Worm (Caenorhabditis elegans) whole organism, L2 larva: Measurements from ENCODE around the gene srgp-1.

Experiments
- C34F6.9 ChIP-seq: fragments of 150-350 bp; optimal IDR thresholded peaks from 2 replicates; lab custom pipeline; 2014; ENCODE audit warnings: missing biosample characterization, missing genetic modification characterization
- F13H6.1 ChIP-seq: sonication (generic microtip); optimal IDR thresholded peaks from 2 replicates; lab custom pipeline; 2016; ENCODE audit warnings: missing genetic modification characterization, missing compliant biosample characterization
- R02D3.7 ChIP-seq: fragments of 150-350 bp; optimal IDR thresholded peaks from 2 replicates; lab custom pipeline; 2014; ENCODE audit warnings: missing biosample characterization, missing genetic modification characterization
- Y55F3AM.14 ChIP-seq: fragments of 200-800 bp; sonication (Bioruptor generic); optimal IDR thresholded peaks from 2 replicates; lab custom pipeline; 2018; ENCODE audit warnings: mild to moderate bottlenecking, missing genetic modification characterization, missing compliant biosample characterization
- ZK546.5 ChIP-seq: sonication (generic microtip); optimal IDR thresholded peaks from 2 replicates; lab custom pipeline; 2017; ENCODE audit warnings: missing biosample characterization, missing genetic modification characterization
- alr-1 ChIP-seq: fragments of 150-350 bp; optimal IDR thresholded peaks from 2 replicates; lab custom pipeline; 2014; ENCODE audit warnings: missing biosample characterization, missing genetic modification characterization
- aly-2 ChIP-seq: fragments of 150-350 bp; optimal IDR thresholded peaks from 2 replicates; lab custom pipeline; 2014; ENCODE audit warnings: missing biosample characterization, missing genetic modification characterization
- ama-1 ChIP-seq: fragments of 150-350 bp; optimal IDR thresholded peaks from 2 replicates; lab custom pipeline; 2018; ENCODE audit warnings: inconsistent platforms
- blmp-1 ChIP-seq: sonication (generic microtip); optimal IDR thresholded peaks from 2 replicates; lab custom pipeline; 2017; ENCODE audit warnings: missing genetic modification characterization, mild to moderate bottlenecking, missing compliant biosample characterization, antibody characterized with exemption, moderate library complexity; ENCODE audit not compliant: insufficient read depth
- ceh-16 ChIP-seq: fragments of 150-350 bp; optimal IDR thresholded peaks from 2 replicates; lab custom pipeline; 2014; ENCODE audit warnings: missing biosample characterization, missing genetic modification characterization
- ceh-82 ChIP-seq: fragments of 150-350 bp; optimal IDR thresholded peaks from 2 replicates; lab custom pipeline; 2014; ENCODE audit warnings: missing biosample characterization, missing genetic modification characterization
- crh-2 ChIP-seq: sonication (generic microtip); optimal IDR thresholded peaks from 2 replicates; lab custom pipeline; 2017; ENCODE audit warnings: missing biosample characterization, missing genetic modification characterization
- dmd-4 ChIP-seq: sonication (generic microtip); optimal IDR thresholded peaks from 2 replicates; lab custom pipeline; 2017; ENCODE audit warnings: missing biosample characterization, missing genetic modification characterization
- egl-27 ChIP-seq: sonication (generic microtip); optimal IDR thresholded peaks from 3 replicates; lab custom pipeline; 2017; ENCODE audit warnings: missing biosample characterization, missing genetic modification reagents, missing genetic modification characterization
- elt-1 ChIP-seq: fragments of 150-350 bp; optimal IDR thresholded peaks from 2 replicates; lab custom pipeline; 2014; ENCODE audit warnings: missing biosample characterization, missing genetic modification characterization
- elt-3 ChIP-seq: sonication (generic microtip); optimal IDR thresholded peaks from 2 replicates; lab custom pipeline; 2017; ENCODE audit warnings: missing biosample characterization, missing genetic modification characterization
- fos-1 ChIP-seq: fragments of 150-350 bp; optimal IDR thresholded peaks from 2 replicates; lab custom pipeline; 2014; ENCODE audit warnings: missing biosample characterization, missing genetic modification characterization
- gmeb-1 ChIP-seq: fragments of 150-350 bp; optimal IDR thresholded peaks from 2 replicates; lab custom pipeline; 2014; ENCODE audit warnings: missing biosample characterization, missing genetic modification characterization
- lin-11 ChIP-seq: fragments of 150-350 bp; sonication (generic microtip); optimal IDR thresholded peaks from 2 replicates; lab custom pipeline; 2014; ENCODE audit warnings: missing biosample characterization, missing genetic modification characterization, inconsistent platforms, mixed read lengths
- lin-13 ChIP-seq: fragments of 150-350 bp; optimal IDR thresholded peaks from 2 replicates; lab custom pipeline; 2014; ENCODE audit warnings: missing biosample characterization, missing genetic modification reagents, missing genetic modification characterization
- lin-39 ChIP-seq: fragments of 150-350 bp; optimal IDR thresholded peaks from 2 replicates; lab custom pipeline; 2014; ENCODE audit warnings: missing biosample characterization, missing genetic modification reagents, missing genetic modification characterization
- lsy-2 ChIP-seq, 2 experiments: fragments of 150-350 bp in 1 of 2; sonication (generic microtip) in 1 of 2; optimal IDR thresholded peaks; 2 replicates each; lab custom pipeline; 2014 to 2017; ENCODE audit warnings: missing biosample characterization in 2 of 2, missing genetic modification characterization in 2 of 2
- mab-5 ChIP-seq: fragments of 150-350 bp; optimal IDR thresholded peaks from 2 replicates; lab custom pipeline; 2014; ENCODE audit warnings: missing biosample characterization, missing genetic modification characterization
- mbf-1 ChIP-seq: sonication (generic microtip); optimal IDR thresholded peaks from 2 replicates; lab custom pipeline; 2017; ENCODE audit warnings: missing biosample characterization, missing genetic modification characterization
- mdl-1 ChIP-seq, 2 experiments: fragments of 150-350 bp in 1 of 2; sonication (generic microtip) in 1 of 2; optimal IDR thresholded peaks; 2 replicates each; lab custom pipeline; 2017; ENCODE audit warnings: missing biosample characterization in 2 of 2, missing genetic modification characterization in 2 of 2
- nhr-10 ChIP-seq: sonication (generic microtip); optimal IDR thresholded peaks from 2 replicates; lab custom pipeline; 2017; ENCODE audit warnings: missing biosample characterization, missing genetic modification characterization
- nhr-11 ChIP-seq: fragments of 150-350 bp; optimal IDR thresholded peaks from 2 replicates; lab custom pipeline; 2014; ENCODE audit warnings: missing biosample characterization, missing genetic modification characterization
- nhr-12 ChIP-seq: fragments of 150-350 bp; optimal IDR thresholded peaks from 2 replicates; lab custom pipeline; 2014; ENCODE audit warnings: missing biosample characterization, missing genetic modification characterization
- nhr-129 ChIP-seq: fragments of 150-350 bp; optimal IDR thresholded peaks from 2 replicates; lab custom pipeline; 2014; ENCODE audit warnings: missing biosample characterization, missing genetic modification characterization
- nhr-21 ChIP-seq: fragments of 150-350 bp; optimal IDR thresholded peaks from 2 replicates; lab custom pipeline; 2014; ENCODE audit warnings: missing biosample characterization, missing genetic modification characterization
- nhr-23 ChIP-seq: fragments of 150-350 bp; optimal IDR thresholded peaks from 2 replicates; lab custom pipeline; 2014; ENCODE audit warnings: missing biosample characterization, missing genetic modification reagents, missing genetic modification characterization
- nhr-237 ChIP-seq: fragments of 150-350 bp; optimal IDR thresholded peaks from 2 replicates; lab custom pipeline; 2014; ENCODE audit warnings: missing biosample characterization, missing genetic modification characterization
- nhr-25 ChIP-seq: fragments of 150-350 bp; sonication (generic microtip); optimal IDR thresholded peaks from 3 replicates; lab custom pipeline; 2014; ENCODE audit warnings: missing biosample characterization, missing genetic modification characterization
- nhr-6 ChIP-seq: fragments of 150-350 bp; optimal IDR thresholded peaks from 2 replicates; lab custom pipeline; 2014; ENCODE audit warnings: missing biosample characterization, missing genetic modification characterization
- nhr-77 ChIP-seq: fragments of 150-350 bp; optimal IDR thresholded peaks from 2 replicates; lab custom pipeline; 2014; ENCODE audit warnings: missing biosample characterization, missing genetic modification characterization
- peb-1 ChIP-seq: fragments of 150-350 bp; optimal IDR thresholded peaks from 2 replicates; lab custom pipeline; 2014; ENCODE audit warnings: missing biosample characterization, missing genetic modification characterization
- sem-4 ChIP-seq: fragments of 150-350 bp; optimal IDR thresholded peaks from 2 replicates; lab custom pipeline; 2014; ENCODE audit warnings: missing biosample characterization, missing genetic modification reagents, missing genetic modification characterization
- skn-1 ChIP-seq: sonication (generic microtip); optimal IDR thresholded peaks from 2 replicates; lab custom pipeline; 2017; ENCODE audit warnings: missing biosample characterization, missing genetic modification characterization
- sma-3 ChIP-seq: sonication (generic microtip); optimal IDR thresholded peaks from 2 replicates; lab custom pipeline; 2016; ENCODE audit warnings: missing genetic modification reagents, missing genetic modification characterization, missing compliant biosample characterization
- sma-9 ChIP-seq, 2 experiments: fragments of 150-350 bp in 1 of 2; sonication (generic microtip) in 1 of 2; optimal IDR thresholded peaks; 2 replicates each; lab custom pipeline; 2014 to 2016; ENCODE audit warnings: missing genetic modification characterization in 2 of 2, mild to moderate bottlenecking in 1 of 2, missing biosample characterization in 1 of 2, missing compliant biosample characterization in 1 of 2, missing genetic modification reagents in 1 of 2, moderate library complexity in 1 of 2
- snpc-4 ChIP-seq: fragments of 150-350 bp; optimal IDR thresholded peaks from 2 replicates; lab custom pipeline; 2014; ENCODE audit warnings: missing biosample characterization, missing genetic modification characterization
- unc-39 ChIP-seq: fragments of 150-350 bp; optimal IDR thresholded peaks from 2 replicates; lab custom pipeline; 2014; ENCODE audit warnings: missing biosample characterization, missing genetic modification characterization
- unc-55 ChIP-seq: fragments of 150-350 bp; sonication (generic microtip); optimal IDR thresholded peaks from 3 replicates; lab custom pipeline; 2014; ENCODE audit warnings: missing biosample characterization, missing genetic modification reagents, missing genetic modification characterization
- unc-62 ChIP-seq: fragments of 150-350 bp; optimal IDR thresholded peaks from 2 replicates; lab custom pipeline; 2014; ENCODE audit warnings: missing biosample characterization, missing genetic modification reagents, missing genetic modification characterization
- zag-1 ChIP-seq: fragments of 150-350 bp; optimal IDR thresholded peaks from 2 replicates; lab custom pipeline; 2014; ENCODE audit warnings: missing biosample characterization, missing genetic modification characterization
- ztf-1 ChIP-seq: fragments of 200-800 bp; sonication (Bioruptor generic); conservative IDR thresholded peaks from 2 replicates; pipeline ENCODE4 v1.3.6; 2022; ENCODE audit warnings: missing genetic modification characterization, missing compliant biosample characterization
- ztf-11 ChIP-seq: sonication (generic microtip); optimal IDR thresholded peaks from 2 replicates; lab custom pipeline; 2017; ENCODE audit warnings: missing biosample characterization, missing genetic modification characterization
- ztf-4 ChIP-seq: fragments of 150-350 bp; optimal IDR thresholded peaks from 2 replicates; lab custom pipeline; 2014; ENCODE audit warnings: missing biosample characterization, missing genetic modification characterization

srgp-1 gene

ce11 chrIV:11524241-11524692 is 46.0 kb upstream of the srgp-1 start, which contains the start of gene mep-1:
TSS of gene mep-1 (plus strand) at chrIV:11524642.
- no peak for TF ChIP-seq R02D3.7 (tag; lab: Kevin White, UChicago)
- no peak for TF ChIP-seq nhr-11 (tag; lab: Kevin White, UChicago)
- no peak for TF ChIP-seq gmeb-1
- peak; percentile 30 for TF ChIP-seq nhr-21 (tag; lab: Kevin White, UChicago)
- TF ChIP-seq mab-5 (tag; lab: Kevin White, UChicago), result peak; percentile 53
- no peak for TF ChIP-seq ceh-16
- TF ChIP-seq C34F6.9, result peak; percentile 77
- TF ChIP-seq fos-1, result no peak
- no peak for TF ChIP-seq ztf-1
- no peak for TF ChIP-seq nhr-237 (tag; lab: Kevin White, UChicago)
- TF ChIP-seq mdl-1 (tag; optimal IDR thresholded peaks at IDR 0.05; lab: Kevin White, UChicago), result peak in 1 of 2 experiments; percentile 29
- TF ChIP-seq sma-9 (GFP tag; optimal IDR thresholded peaks at IDR 0.05; lab: Kevin White, UChicago), result peak; percentile 37
- TF ChIP-seq sma-9 (tag; optimal IDR thresholded peaks at IDR 0.05; lab: Kevin White, UChicago), result no peak
- no peak for TF ChIP-seq aly-2 (tag; lab: Kevin White, UChicago)
- no peak for TF ChIP-seq lin-39
- TF ChIP-seq peb-1 (tag; lab: Kevin White, UChicago), result no peak
- TF ChIP-seq skn-1, result no peak
- TF ChIP-seq unc-62 (GFP tag; lab: Kevin White, UChicago), result no peak
- TF ChIP-seq ZK546.5 (tag; lab: Kevin White, UChicago), result no peak
- TF ChIP-seq ztf-4 (tag; lab: Kevin White, UChicago), result peak; percentile 13
- TF ChIP-seq dmd-4 (tag; lab: Kevin White, UChicago), result no peak
- peak; percentile 18 for TF ChIP-seq nhr-25 (tag; lab: Kevin White, UChicago)
- TF ChIP-seq ama-1 (lab: Kevin White, UChicago), result peak; percentile 26
- no peak for TF ChIP-seq nhr-12 (tag; lab: Kevin White, UChicago)
- no peak for TF ChIP-seq nhr-6 (tag; lab: Kevin White, UChicago)
- peak; percentile 67 for TF ChIP-seq zag-1
- TF ChIP-seq elt-1 (tag; lab: Kevin White, UChicago), result no peak
- TF ChIP-seq ztf-11 (tag; lab: Kevin White, UChicago), result no peak
- TF ChIP-seq mbf-1 (tag; lab: Kevin White, UChicago), result no peak
- no peak for TF ChIP-seq nhr-10 (tag; lab: Kevin White, UChicago)
- TF ChIP-seq lsy-2 (tag; optimal IDR thresholded peaks at IDR 0.05; lab: Kevin White, UChicago), result peak; percentile 27 to 75
- TF ChIP-seq blmp-1 (tag; lab: Kevin White, UChicago), result no peak
- peak; percentile 74 for TF ChIP-seq sem-4 (tag; lab: Kevin White, UChicago)
- TF ChIP-seq alr-1 (tag; lab: Kevin White, UChicago), result no peak
- TF ChIP-seq unc-39, result no peak
- peak; percentile 82 for TF ChIP-seq nhr-129
- TF ChIP-seq unc-55, result peak; percentile 80
- peak; percentile 61 for TF ChIP-seq ceh-82 (tag; lab: Kevin White, UChicago)
- TF ChIP-seq nhr-77 (tag; lab: Kevin White, UChicago), result no peak
- TF ChIP-seq egl-27 (tag; lab: Kevin White, UChicago), result peak; percentile 1
- TF ChIP-seq crh-2 (tag; lab: Kevin White, UChicago), result peak; percentile 57
- no peak for TF ChIP-seq Y55F3AM.14 (GFP tag; lab: Kevin White, UChicago)
- TF ChIP-seq elt-3 (tag; lab: Kevin White, UChicago), result no peak
- peak; percentile 64 for TF ChIP-seq F13H6.1
- peak; percentile 74 for TF ChIP-seq lin-11
- TF ChIP-seq lin-13 (GFP tag; lab: Kevin White, UChicago), result peak; percentile 73
- TF ChIP-seq snpc-4 (tag; lab: Kevin White, UChicago), result peak; percentile 69
- TF ChIP-seq nhr-23 (tag; lab: Kevin White, UChicago), result no peak
- peak; percentile 8 for TF ChIP-seq sma-3
